Fruit fly (Drosophila melanogaster): ENCODE measurements around the gene GAPsec.

- no peak for TF ChIP-seq psq (optimal IDR thresholded peaks at IDR 0.05)
- no peak for TF ChIP-seq h (optimal IDR thresholded peaks at IDR 0.05)
- no peak for TF ChIP-seq Sin3A (optimal IDR thresholded peaks at IDR 0.05)
- no peak for TF ChIP-seq ttk (optimal IDR thresholded peaks at IDR 0.05)
Observed at dm6 chr3L:8619588-8619987, 4.1 kb downstream of the GAPsec start, which contains the start of gene S-Lap2.
